Worm (Caenorhabditis elegans) whole organism, dauer: ENCODE results near the gene ZK816.3.

Source experiments
- unc-62 ChIP-seq: sonication (generic microtip); optimal IDR thresholded peaks from 2 replicates; lab custom pipeline; 2017; ENCODE audit warnings: missing biosample characterization, missing genetic modification reagents, missing genetic modification characterization

Gene ZK816.3

DNA sequence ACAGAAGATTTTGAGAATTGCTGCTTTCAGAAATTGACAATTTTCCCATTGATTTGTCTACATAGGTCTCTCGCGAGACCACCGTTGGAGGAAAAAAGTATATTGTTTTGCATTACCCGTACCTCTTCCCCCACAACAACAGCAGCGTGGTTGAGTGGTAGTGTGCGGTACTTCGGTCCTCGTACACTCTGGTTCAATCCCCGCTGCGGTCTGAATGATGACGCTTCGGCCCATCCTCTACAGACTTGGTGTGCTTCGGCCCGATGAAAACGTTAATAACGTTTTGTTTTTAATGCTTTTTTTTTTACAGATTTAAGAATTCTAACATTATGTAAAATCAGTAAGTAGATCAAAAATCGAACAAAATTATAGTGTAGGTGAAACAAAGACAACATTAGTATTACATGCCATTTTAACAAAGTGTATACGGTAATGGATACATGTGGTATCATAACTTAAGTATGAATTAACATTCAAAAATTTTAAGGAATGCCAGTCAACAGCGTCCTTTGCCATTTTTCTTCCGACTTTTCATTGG, at the start of gene ZK816.3:
Gene ZK816.3 (plus strand): TSS at position 488 of the 538 bp plus-strand sequence.
- TF ChIP-seq unc-62, result no peak

DNA sequence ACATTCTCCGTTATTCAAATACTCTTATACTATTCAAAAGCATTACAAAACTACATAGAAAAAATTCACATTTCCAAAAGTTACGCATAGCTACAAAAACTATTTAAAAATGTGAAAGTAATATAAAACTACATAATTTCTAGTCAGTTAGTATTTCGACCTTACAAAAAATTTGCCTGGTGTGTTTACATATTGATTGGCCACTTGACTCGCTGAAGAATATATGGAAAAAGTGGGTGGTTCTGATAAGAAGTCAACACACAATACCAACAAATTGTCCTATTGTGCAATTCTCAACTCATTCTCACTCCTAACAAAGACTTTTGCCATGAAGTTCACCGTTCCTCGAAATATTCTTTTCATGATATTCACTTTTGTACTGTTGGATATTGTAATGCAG, 49.6 kb upstream of the ZK816.3 start, which contains the start of gene K09C4.1:
Gene K09C4.1 (plus strand): TSS at position 301 of the 400 bp plus-strand sequence.
- no peak for TF ChIP-seq unc-62

DNA sequence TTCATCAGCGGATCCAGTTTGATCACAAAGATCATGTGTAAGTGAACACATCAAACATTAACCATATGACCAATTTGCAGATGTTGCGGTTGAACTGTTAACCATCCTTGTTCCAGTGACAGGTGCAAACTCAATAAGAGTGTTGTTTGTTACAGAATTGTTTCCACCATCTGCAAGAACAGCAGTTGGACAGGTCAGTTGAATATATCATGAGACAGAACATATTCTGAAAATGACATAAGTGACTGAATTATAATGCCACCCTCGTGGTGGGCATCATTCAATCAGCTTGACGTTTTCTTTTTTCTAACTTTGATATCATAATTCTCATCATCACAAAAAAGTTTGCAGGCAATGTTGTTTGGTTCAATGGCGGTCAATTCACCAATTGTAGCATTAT, 47.6 kb upstream of the ZK816.3 start:
- TF ChIP-seq unc-62, result no peak

DNA sequence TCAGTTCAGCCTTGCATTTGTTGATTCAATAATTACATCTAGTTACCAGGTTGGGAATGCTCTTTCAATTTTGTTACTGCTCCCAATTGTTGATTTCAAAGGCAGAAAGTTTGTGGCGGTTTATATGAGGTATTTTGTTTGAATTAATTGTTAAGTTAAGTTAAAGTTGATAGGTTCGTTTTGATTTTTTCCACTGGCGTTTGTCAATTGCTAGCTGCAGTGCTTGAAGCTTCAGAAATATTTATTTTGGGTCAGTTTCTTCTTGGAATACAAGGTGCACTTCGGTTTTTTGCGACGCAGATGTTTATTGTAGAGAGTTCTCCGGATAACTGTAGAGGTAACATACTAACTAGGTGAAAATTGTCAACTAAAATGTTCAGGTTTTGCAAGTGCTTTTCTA, 46.4 kb upstream of the ZK816.3 start, which contains the start of gene F11D5.5:
Gene F11D5.5 (plus strand): TSS at position 301 of the 400 bp plus-strand sequence.
- no peak for TF ChIP-seq unc-62

DNA sequence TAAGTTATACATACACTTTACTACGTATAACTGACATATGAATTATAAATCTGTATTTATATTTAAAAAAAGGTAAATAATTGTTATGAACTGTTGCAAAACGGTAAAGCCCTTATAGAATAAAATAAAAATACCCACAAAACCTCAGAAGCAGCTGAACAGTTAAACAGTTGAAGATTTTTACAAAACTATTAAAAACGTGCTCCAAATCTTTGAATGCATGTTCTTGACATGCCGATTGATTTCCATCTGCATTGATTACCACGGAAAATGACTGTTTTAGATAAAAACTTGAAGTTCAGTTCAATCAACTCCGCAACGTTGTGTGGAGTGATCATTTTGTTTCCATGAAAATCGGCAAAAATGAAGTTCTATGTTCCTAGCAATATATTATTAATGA, 44.1 kb upstream of the ZK816.3 start, which contains the start of gene F11D5.7:
Gene F11D5.7 (plus strand): TSS at position 301 of the 400 bp plus-strand sequence.
- TF ChIP-seq unc-62, result no peak

- TF ChIP-seq unc-62, result no peak
These were observed 41.4 kb upstream of the ZK816.3 start for ce11 chrX:3306594-3307296.

DNA sequence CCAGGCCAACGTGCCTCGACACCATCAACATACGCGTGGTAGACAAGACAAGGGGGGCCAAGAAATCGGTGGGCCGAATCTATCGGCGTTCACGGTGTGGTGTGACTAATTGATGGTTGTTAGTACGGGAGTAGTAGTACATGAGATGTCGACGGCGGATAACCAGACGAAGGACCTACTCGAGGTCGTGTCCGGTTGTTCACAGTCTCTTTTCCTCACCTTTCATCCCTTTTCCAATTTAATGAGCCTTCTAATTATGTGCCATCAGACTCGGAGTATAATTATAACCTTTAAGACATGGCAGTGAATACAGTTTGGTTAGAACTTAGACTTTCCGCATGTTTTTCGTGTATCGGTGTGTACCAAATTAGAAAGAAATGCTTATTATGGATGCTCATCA, 37.5 kb upstream of the ZK816.3 start:
- no peak for TF ChIP-seq unc-62

ce11 chrX:3313939-3314338, 34.3 kb upstream of the ZK816.3 start:
- TF ChIP-seq unc-62, result no peak

ce11 chrX:3315014-3315413, 33.2 kb upstream of the ZK816.3 start, which contains the start of gene ddr-2:
TSS of gene ddr-2 (plus strand) at chrX:3315314.
- TF ChIP-seq unc-62, result no peak

ce11 chrX:3315891-3316657, 32.1 kb upstream of the ZK816.3 start:
- TF ChIP-seq unc-62, result no peak

ce11 chrX:3316830-3317229, 31.4 kb upstream of the ZK816.3 start:
- no peak for TF ChIP-seq unc-62

DNA sequence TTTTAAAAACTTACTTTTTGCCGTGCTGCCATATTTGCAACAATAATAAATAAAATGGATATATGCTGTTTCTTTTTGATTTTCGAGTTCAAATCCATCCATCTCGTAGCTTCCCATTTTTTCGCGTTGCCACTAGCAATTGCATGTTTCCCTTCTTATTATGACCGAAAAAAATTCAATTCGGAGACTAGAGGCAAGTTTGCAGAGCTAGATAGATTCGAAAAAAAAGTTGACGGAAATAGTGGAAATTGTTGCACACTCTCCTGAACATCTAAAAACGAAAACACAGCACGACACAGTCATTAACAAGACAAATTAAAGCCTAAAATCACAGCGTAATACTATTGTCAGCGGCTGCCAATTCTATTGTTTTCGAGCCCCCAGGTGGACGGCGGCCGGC, 22.0 kb upstream of the ZK816.3 start, which contains the start of gene F11D5.6:
Gene F11D5.6 (minus strand): TSS at position 101 of the 400 bp plus-strand sequence.
- TF ChIP-seq unc-62, result no peak

- TF ChIP-seq unc-62, result no peak
These were observed 15.4 kb upstream of the ZK816.3 start, which contains the start of gene F11D5.1 for ce11 chrX:3332824-3333223. TSS of gene F11D5.1 (plus strand) at chrX:3333124.

ce11 chrX:3334115-3334514, 14.1 kb upstream of the ZK816.3 start:
- no peak for TF ChIP-seq unc-62

- TF ChIP-seq unc-62, result no peak
These were observed 8.3 kb upstream of the ZK816.3 start for ce11 chrX:3339882-3340281.

ce11 chrX:3343620-3344197, 4.5 kb upstream of the ZK816.3 start:
- no peak for TF ChIP-seq unc-62

DNA sequence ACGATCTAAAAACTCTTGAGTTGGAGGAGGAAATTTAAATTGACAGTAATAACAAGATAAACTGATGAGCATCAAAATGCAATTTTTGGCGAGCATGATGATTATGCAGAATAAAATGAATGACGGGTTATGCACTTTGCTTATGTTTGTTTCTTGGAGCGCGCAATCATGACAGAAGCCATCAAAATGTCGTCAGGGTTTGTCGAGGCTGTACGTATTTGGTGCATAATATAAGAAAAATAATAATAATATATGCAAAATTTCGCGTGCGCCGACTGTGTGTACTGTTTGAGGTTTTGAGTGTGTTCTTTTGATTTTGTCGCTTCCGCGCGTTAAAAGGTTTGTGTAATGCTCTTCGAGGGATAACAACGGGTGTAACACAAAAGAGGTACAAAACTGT, 2.1 kb downstream of the ZK816.3 start, which contains the start of gene nspg-4:
Gene nspg-4 (minus strand): TSS at position 101 of the 400 bp plus-strand sequence.
- no peak for TF ChIP-seq unc-62
